Fruit fly (Drosophila melanogaster) whole organism, embryonic: Measurements from ENCODE around the gene CG43880.

Experiments
- Aef1 ChIP-seq: fragments of 200-800 bp; sonication (Bioruptor generic); IDR thresholded peaks from 3 replicates; pipeline ENCODE4 v1.3.6; 2022; ENCODE audit warnings: missing biosample characterization, missing genetic modification characterization
- BtbVII ChIP-seq: fragments of 200-800 bp; sonication (Bioruptor generic); optimal IDR thresholded peaks from 3 replicates; lab custom pipeline; 2017; ENCODE audit warnings: missing biosample characterization, mild to moderate bottlenecking, missing genetic modification characterization
- CG10209 ChIP-seq: fragments of 200-800 bp; sonication (Bioruptor generic); optimal IDR thresholded peaks from 3 replicates; lab custom pipeline; 2017; ENCODE audit warnings: missing biosample characterization, mild to moderate bottlenecking, missing genetic modification characterization, missing genetic modification reagents
- CG12744 ChIP-seq: fragments of 200-800 bp; sonication (Bioruptor generic); optimal IDR thresholded peaks from 2 replicates; lab custom pipeline; 2016; ENCODE audit warnings: missing biosample characterization, missing genetic modification characterization
- CG14860 ChIP-seq: fragments of 200-800 bp; sonication (Bioruptor generic); IDR thresholded peaks from 3 replicates; pipeline ENCODE4 v1.3.6; 2022; ENCODE audit warnings: missing biosample characterization, missing genetic modification characterization; ENCODE audit not compliant: partially characterized antibody
- CG18262 ChIP-seq: fragments of 200-800 bp; optimal IDR thresholded peaks from 3 replicates; lab custom pipeline; 2019; ENCODE audit warnings: missing biosample characterization, mild to moderate bottlenecking, missing genetic modification characterization, moderate library complexity
- CG18619 ChIP-seq: fragments of 200-800 bp; sonication (Bioruptor generic); optimal IDR thresholded peaks from 3 replicates; lab custom pipeline; 2017; ENCODE audit warnings: missing biosample characterization, mild to moderate bottlenecking, missing genetic modification characterization
- CG2199 ChIP-seq: fragments of 200-800 bp; sonication (Bioruptor generic); IDR thresholded peaks from 3 replicates; pipeline ENCODE4 v1.3.6; 2022; ENCODE audit warnings: missing biosample characterization, missing genetic modification characterization
- CG2678 ChIP-seq: fragments of 200-800 bp; sonication (Bioruptor generic); optimal IDR thresholded peaks from 3 replicates; lab custom pipeline; 2019; ENCODE audit warnings: missing biosample characterization, mild to moderate bottlenecking, missing genetic modification characterization, moderate library complexity
- CG3281 ChIP-seq: fragments of 200-800 bp; sonication (Bioruptor generic); optimal IDR thresholded peaks from 3 replicates; lab custom pipeline; 2017; ENCODE audit warnings: missing biosample characterization, mild to moderate bottlenecking, missing genetic modification characterization
- CG3995 ChIP-seq: fragments of 200-800 bp; sonication (Bioruptor generic); optimal IDR thresholded peaks from 3 replicates; lab custom pipeline; 2016; ENCODE audit warnings: missing biosample characterization, missing genetic modification characterization
- CG4282 ChIP-seq: fragments of 200-800 bp; sonication (Bioruptor generic); optimal IDR thresholded peaks from 2 replicates; lab custom pipeline; 2016; ENCODE audit warnings: missing biosample characterization, missing genetic modification characterization
- CG4854 ChIP-seq: fragments of 200-800 bp; sonication (Bioruptor generic); optimal IDR thresholded peaks from 2 replicates; lab custom pipeline; 2016; ENCODE audit warnings: missing biosample characterization, missing genetic modification characterization, inconsistent platforms
- CG6175 ChIP-seq: fragments of 200-800 bp; sonication (Bioruptor generic); IDR thresholded peaks from 3 replicates; pipeline ENCODE4 v1.3.6; 2022; ENCODE audit warnings: missing biosample characterization, missing genetic modification characterization
- CG9817 ChIP-seq: fragments of 200-800 bp; sonication (Bioruptor generic); optimal IDR thresholded peaks from 2 replicates; lab custom pipeline; 2018; ENCODE audit warnings: missing biosample characterization, mild to moderate bottlenecking, missing genetic modification characterization, moderate library complexity
- Gug ChIP-seq: fragments of 200-800 bp; sonication (Bioruptor generic); IDR thresholded peaks from 4 replicates; pipeline ENCODE4 v1.3.6; 2022; ENCODE audit warnings: missing biosample characterization, missing genetic modification characterization
- Hsf ChIP-seq: fragments of 200-800 bp; sonication (Bioruptor generic); optimal IDR thresholded peaks from 3 replicates; lab custom pipeline; 2016; ENCODE audit warnings: missing biosample characterization, missing genetic modification characterization
- Meics ChIP-seq: fragments of 200-800 bp; sonication (Bioruptor generic); optimal IDR thresholded peaks from 2 replicates; lab custom pipeline; 2017; ENCODE audit warnings: missing biosample characterization, mild to moderate bottlenecking, missing genetic modification characterization
- NC2α ChIP-seq: fragments of 200-800 bp; sonication (Bioruptor generic); optimal IDR thresholded peaks from 2 replicates; lab custom pipeline; 2016; ENCODE audit warnings: missing biosample characterization, missing genetic modification characterization
- Nf-YB ChIP-seq: fragments of 200-800 bp; sonication (Bioruptor generic); optimal IDR thresholded peaks from 3 replicates; lab custom pipeline; 2019; ENCODE audit warnings: missing biosample characterization, mild to moderate bottlenecking, missing genetic modification characterization, moderate library complexity
- Nf-YC ChIP-seq: fragments of 200-800 bp; optimal IDR thresholded peaks from 3 replicates; lab custom pipeline; 2019; ENCODE audit warnings: missing biosample characterization, mild to moderate bottlenecking, missing genetic modification characterization, moderate library complexity
- Rfx ChIP-seq: fragments of 200-800 bp; sonication (Bioruptor generic); IDR thresholded peaks from 2 replicates; pipeline ENCODE4 v1.3.6; 2022; ENCODE audit warnings: missing biosample characterization, missing genetic modification characterization
- Scr ChIP-seq: fragments of 200-800 bp; sonication (Bioruptor generic); IDR thresholded peaks from 2 replicates; pipeline ENCODE4 v1.3.6; 2022; ENCODE audit warnings: missing biosample characterization, missing genetic modification characterization; ENCODE audit not compliant: partially characterized antibody
- Sin3A ChIP-seq: fragments of >200 bp; optimal IDR thresholded peaks from 2 replicates; lab custom pipeline; 2018
- Xrp1 ChIP-seq: fragments of 200-800 bp; sonication (Bioruptor generic); IDR thresholded peaks from 2 replicates; pipeline ENCODE4 v1.3.6; 2022; ENCODE audit warnings: missing biosample characterization, missing genetic modification characterization
- ab ChIP-seq: fragments of 200-800 bp; sonication (Bioruptor generic); optimal IDR thresholded peaks from 2 replicates; lab custom pipeline; 2016; ENCODE audit warnings: missing biosample characterization, missing genetic modification characterization
- btn ChIP-seq: fragments of 200-800 bp; sonication (Bioruptor generic); optimal IDR thresholded peaks from 2 replicates; lab custom pipeline; 2016; ENCODE audit warnings: missing biosample characterization, missing genetic modification characterization
- caup ChIP-seq: fragments of 200-800 bp; sonication (Bioruptor generic); optimal IDR thresholded peaks from 3 replicates; lab custom pipeline; 2017; ENCODE audit warnings: missing biosample characterization, mild to moderate bottlenecking, missing genetic modification characterization, moderate library complexity; ENCODE audit not compliant: severe bottlenecking
- chinmo ChIP-seq: fragments of 200-800 bp; sonication (Bioruptor generic); IDR thresholded peaks from 4 replicates; pipeline ENCODE4 v1.3.6; 2022; ENCODE audit warnings: missing biosample characterization, missing genetic modification characterization; ENCODE audit not compliant: partially characterized antibody
- cwo ChIP-seq: fragments of 200-800 bp; sonication (Bioruptor generic); optimal IDR thresholded peaks from 3 replicates; lab custom pipeline; 2017; ENCODE audit warnings: missing biosample characterization, missing genetic modification characterization, mild to moderate bottlenecking, moderate library complexity, missing genetic modification reagents
- da ChIP-seq: fragments of 200-800 bp; sonication (Bioruptor generic); optimal IDR thresholded peaks from 2 replicates; lab custom pipeline; 2016; ENCODE audit warnings: missing biosample characterization, missing genetic modification characterization
- dmrt11E ChIP-seq: fragments of 200-800 bp; sonication (Bioruptor generic); optimal IDR thresholded peaks from 3 replicates; lab custom pipeline; 2018; ENCODE audit warnings: missing biosample characterization, mild to moderate bottlenecking, missing genetic modification characterization, moderate library complexity
- en ChIP-seq: fragments of 200-800 bp; sonication (Bioruptor generic); optimal IDR thresholded peaks from 2 replicates; lab custom pipeline; 2016; ENCODE audit warnings: missing biosample characterization, missing genetic modification characterization
- fru ChIP-seq: fragments of >200 bp; optimal IDR thresholded peaks from 2 replicates; lab custom pipeline; 2017
- gcm ChIP-seq: fragments of 200-800 bp; sonication (Bioruptor generic); optimal IDR thresholded peaks from 2 replicates; lab custom pipeline; 2019; ENCODE audit warnings: missing biosample characterization, mild to moderate bottlenecking, missing genetic modification characterization, moderate library complexity
- gro ChIP-seq: fragments of 200-800 bp; sonication (Bioruptor generic); optimal IDR thresholded peaks from 2 replicates; lab custom pipeline; 2016; ENCODE audit warnings: missing biosample characterization, missing genetic modification characterization
- hkb ChIP-seq, 2 experiments: fragments of 200-800 bp in 1 of 2; fragments of >200 bp in 1 of 2; sonication (Bioruptor generic) in 1 of 2; IDR thresholded peaks in 1 of 2; optimal IDR thresholded peaks in 1 of 2; 2 replicates each; pipeline versions ENCODE4 v1.3.6 to Lab custom; 2017 to 2022; ENCODE audit warnings: missing biosample characterization in 1 of 2, missing genetic modification characterization in 1 of 2
- jumu ChIP-seq: fragments of 200-800 bp; sonication (Bioruptor generic); optimal IDR thresholded peaks from 3 replicates; lab custom pipeline; 2016; ENCODE audit warnings: missing biosample characterization, missing genetic modification characterization
- kay ChIP-seq: fragments of 200-800 bp; sonication (Bioruptor generic); optimal IDR thresholded peaks from 2 replicates; lab custom pipeline; 2016; ENCODE audit warnings: missing biosample characterization, missing genetic modification characterization
- ken ChIP-seq: fragments of 200-800 bp; sonication (Bioruptor generic); IDR thresholded peaks from 3 replicates; pipeline ENCODE4 v1.3.6; 2022; ENCODE audit warnings: missing biosample characterization, missing genetic modification characterization
- mirr ChIP-seq: fragments of 200-800 bp; sonication (Bioruptor generic); optimal IDR thresholded peaks from 3 replicates; lab custom pipeline; 2018; ENCODE audit warnings: missing biosample characterization, mild to moderate bottlenecking, missing genetic modification characterization
- pan ChIP-seq, 4 experiments: fragments of >200 bp in 3 of 4; fragments of 200-800 bp in 1 of 4; sonication (Bioruptor generic) in 1 of 4; optimal IDR thresholded peaks in 3 of 4; IDR thresholded peaks in 1 of 4; 2 replicates each; pipeline versions ENCODE4 v1.3.6 to Lab custom; 2017 to 2022; ENCODE audit warnings: missing biosample characterization in 2 of 4, missing genetic modification characterization in 2 of 4, mixed read lengths in 1 of 4
- pho ChIP-seq: fragments of 200-800 bp; sonication (Bioruptor generic); optimal IDR thresholded peaks from 2 replicates; lab custom pipeline; 2016; ENCODE audit warnings: missing biosample characterization, missing genetic modification characterization
- pum ChIP-seq: fragments of 200-800 bp; sonication (Bioruptor generic); optimal IDR thresholded peaks from 2 replicates; lab custom pipeline; 2016; ENCODE audit warnings: missing biosample characterization, missing genetic modification characterization
- sd ChIP-seq: fragments of 200-800 bp; sonication (Bioruptor generic); optimal IDR thresholded peaks from 3 replicates; lab custom pipeline; 2018; ENCODE audit warnings: missing biosample characterization, mild to moderate bottlenecking, missing genetic modification characterization, moderate library complexity
- seq ChIP-seq: fragments of 200-800 bp; sonication (Bioruptor generic); IDR thresholded peaks from 2 replicates; pipeline ENCODE4 v1.3.6; 2022; ENCODE audit warnings: missing biosample characterization, missing genetic modification characterization
- sr ChIP-seq: fragments of 200-800 bp; sonication (Bioruptor generic); IDR thresholded peaks from 3 replicates; pipeline ENCODE4 v1.3.6; 2022; ENCODE audit warnings: missing biosample characterization, missing genetic modification characterization
- trem ChIP-seq: fragments of 200-800 bp; optimal IDR thresholded peaks from 3 replicates; lab custom pipeline; 2019; ENCODE audit warnings: missing biosample characterization, mild to moderate bottlenecking, missing genetic modification characterization, moderate library complexity
- unc-4 ChIP-seq: fragments of 200-800 bp; sonication (Bioruptor generic); IDR thresholded peaks from 2 replicates; pipeline ENCODE4 v1.3.6; 2022; ENCODE audit warnings: missing biosample characterization, missing genetic modification characterization; ENCODE audit not compliant: partially characterized antibody

The CG43880 gene

DNA sequence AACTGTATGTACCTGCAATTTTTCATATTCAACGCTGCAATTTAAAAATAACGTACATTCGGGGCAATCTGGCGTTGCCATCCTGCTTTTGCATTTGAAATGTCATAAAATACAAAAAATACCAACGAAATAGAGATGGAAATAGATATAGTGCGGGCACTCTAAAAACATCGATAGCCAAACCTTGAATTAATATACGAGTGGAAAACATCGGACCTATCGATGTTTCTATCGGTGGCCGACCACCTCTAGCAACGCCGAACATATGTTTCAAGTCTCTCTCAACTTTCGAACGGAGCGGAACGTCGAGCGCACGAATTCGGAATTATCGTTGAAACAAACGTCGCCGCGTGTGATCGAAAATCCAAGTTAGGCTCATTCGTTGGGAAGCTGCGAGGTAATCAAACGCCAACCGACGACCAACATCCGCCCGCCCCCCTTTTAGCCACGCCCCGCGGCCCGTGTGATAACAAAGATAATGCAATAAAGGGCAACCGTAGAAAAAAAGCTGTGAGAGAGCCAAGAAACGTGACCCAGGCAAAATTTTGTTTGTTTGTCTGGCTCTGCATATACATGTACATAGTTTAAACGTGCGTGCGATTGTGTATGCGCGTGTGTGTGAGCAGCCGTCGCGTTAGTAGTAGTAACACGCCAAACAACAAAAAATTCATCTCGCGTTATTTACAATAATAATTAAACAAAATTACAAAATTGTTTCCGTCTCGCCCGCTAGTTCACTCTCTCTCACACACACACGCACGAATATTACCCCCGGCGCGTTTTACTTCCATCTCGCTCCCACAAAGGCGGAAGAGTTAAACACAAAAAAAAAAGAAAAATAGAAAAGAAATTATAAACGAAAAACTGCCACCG lies 32.9 kb upstream of the CG43880 start, which contains the start of gene nmo (continued):
- TF ChIP-seq chinmo (GFP tag; lab: Robert Waterston, UW) (no peak), CG12744 (GFP tag; lab: Kevin White, UChicago) (no peak), mirr (GFP tag; lab: Kevin White, UChicago) (no peak), trem (tag; lab: Kevin White, UChicago) (peak; percentile 92), gro (GFP tag; lab: Kevin White, UChicago) (peak; percentile 67), CG9817 (tag; lab: Kevin White, UChicago) (no peak), Gug (GFP tag; lab: Robert Waterston, UW) (peak; percentile 32; the same call in 3 of the 4 replicates), CG18262 (tag; lab: Kevin White, UChicago) (peak; percentile 10), jumu (peak; percentile 5), Nf-YB (GFP tag; lab: Kevin White, UChicago) (no peak), unc-4 (GFP tag; lab: Robert Waterston, UW) (no peak), cwo (GFP tag; lab: Kevin White, UChicago) (peak; percentile 99), CG14860 (no peak), CG2678 (tag; lab: Kevin White, UChicago) (peak; percentile 31), Scr (no peak), btn (GFP tag; lab: Kevin White, UChicago) (no peak), Aef1 (GFP tag; lab: Robert Waterston, UW) (no peak), da (GFP tag; lab: Kevin White, UChicago) (no peak), Nf-YC (tag; lab: Kevin White, UChicago) (peak; percentile 42), ken (GFP tag; lab: Robert Waterston, UW) (no peak), NC2α (GFP tag; lab: Kevin White, UChicago) (no peak), CG3995 (GFP tag; lab: Kevin White, UChicago) (peak; percentile 57), CG18619 (no peak), CG4282 (GFP tag; lab: Kevin White, UChicago) (no peak), hkb (optimal IDR thresholded peaks at IDR 0.05; lab: Kevin White, UChicago) (no peak), hkb (GFP tag; IDR thresholded peaks at IDR 0.05; lab: Robert Waterston, UW) (no peak), CG10209 (GFP tag; lab: Kevin White, UChicago) (no peak), Hsf (GFP tag; lab: Kevin White, UChicago) (no peak), CG2199 (GFP tag; lab: Robert Waterston, UW) (no peak), pho (no peak), Xrp1 (GFP tag; lab: Robert Waterston, UW) (no peak), seq (GFP tag; lab: Robert Waterston, UW) (no peak), Sin3A (lab: Kevin White, UChicago) (peak; percentile 67), en (GFP tag; lab: Kevin White, UChicago) (no peak), CG6175 (no peak), dmrt11E (tag; lab: Kevin White, UChicago) (no peak), kay (GFP tag; lab: Kevin White, UChicago) (peak; percentile 30), sd (tag; lab: Kevin White, UChicago) (peak; percentile 25), fru (lab: Kevin White, UChicago) (no peak), pan (optimal IDR thresholded peaks at IDR 0.05; lab: Kevin White, UChicago) (no peak), pan (GFP tag; optimal IDR thresholded peaks at IDR 0.05 in 1 of 2, IDR thresholded peaks at IDR 0.05 in 1 of 2) (no peak), Rfx (GFP tag; lab: Robert Waterston, UW) (no peak), CG3281 (GFP tag; lab: Kevin White, UChicago) (peak; percentile 41), CG4854 (GFP tag; lab: Kevin White, UChicago) (peak; percentile 39), BtbVII (GFP tag; lab: Kevin White, UChicago) (peak; percentile 35), pum (GFP tag; lab: Kevin White, UChicago) (no peak), Meics (GFP tag; lab: Kevin White, UChicago) (no peak), sr (GFP tag; lab: Robert Waterston, UW) (no peak), ab (GFP tag; lab: Kevin White, UChicago) (no peak), caup (GFP tag; lab: Kevin White, UChicago) (peak; percentile 26), gcm (GFP tag; lab: Kevin White, UChicago) (peak; percentile 6)
